Fruit fly (Drosophila melanogaster) whole organism, wandering third instar larva: ENCODE data around the gene zye.

Experiments
- Abd-B ChIP-seq: fragments of >200 bp; optimal IDR thresholded peaks from 2 replicates; lab custom pipeline; 2017; ENCODE audit warnings: missing biosample characterization, missing genetic modification characterization
- CG32264 ChIP-seq: fragments of 200-800 bp; sonication (Bioruptor generic); optimal IDR thresholded peaks from 2 replicates; lab custom pipeline; 2016; ENCODE audit warnings: missing biosample characterization, missing genetic modification characterization
- CG9705 ChIP-seq: fragments of 200-800 bp; sonication (Bioruptor generic); optimal IDR thresholded peaks from 2 replicates; lab custom pipeline; 2018; ENCODE audit warnings: missing biosample characterization, mild to moderate bottlenecking, missing genetic modification characterization
- CrebA ChIP-seq: fragments of 200-800 bp; sonication (Bioruptor generic); optimal IDR thresholded peaks from 2 replicates; lab custom pipeline; 2016; ENCODE audit warnings: missing biosample characterization, mild to moderate bottlenecking, missing genetic modification characterization, borderline replicate concordance
- Dfd ChIP-seq: fragments of >200 bp; optimal IDR thresholded peaks from 2 replicates; lab custom pipeline; 2017; ENCODE audit warnings: missing biosample characterization, missing genetic modification characterization
- Dif ChIP-seq: fragments of 200-275, 200-300 bp; sonication (Bioruptor generic); optimal IDR thresholded peaks from 2 replicates; lab custom pipeline; 2018; ENCODE audit warnings: missing biosample characterization, missing genetic modification characterization; ENCODE audit not compliant: partially characterized antibody
- GATAd ChIP-seq: sonication (Bioruptor generic); optimal IDR thresholded peaks from 2 replicates; lab custom pipeline; 2016; ENCODE audit warnings: missing biosample characterization, missing genetic modification characterization
- HLH106 ChIP-seq: fragments of 200-800 bp; optimal IDR thresholded peaks from 3 replicates; lab custom pipeline; 2019; ENCODE audit warnings: missing biosample characterization, mild to moderate bottlenecking, missing genetic modification characterization, moderate library complexity
- Hnf4 ChIP-seq: fragments of 200-800 bp; sonication (Bioruptor generic); optimal IDR thresholded peaks from 2 replicates; lab custom pipeline; 2016; ENCODE audit warnings: missing biosample characterization, mild to moderate bottlenecking, missing genetic modification characterization
- Hr78 ChIP-seq: fragments of >200 bp; optimal IDR thresholded peaks from 2 replicates; lab custom pipeline; 2017; ENCODE audit warnings: missing biosample characterization, missing genetic modification characterization
- Hr83 ChIP-seq: fragments of 200-300 bp; sonication (Bioruptor generic); optimal IDR thresholded peaks from 2 replicates; lab custom pipeline; 2016; ENCODE audit warnings: missing biosample characterization, mild to moderate bottlenecking, missing genetic modification characterization, moderate library complexity; ENCODE audit not compliant: poor library complexity, severe bottlenecking
- Jra ChIP-seq: sonication (Bioruptor generic); optimal IDR thresholded peaks from 2 replicates; lab custom pipeline; 2016; ENCODE audit warnings: missing biosample characterization, missing genetic modification characterization
- Mio ChIP-seq: sonication (Bioruptor generic); optimal IDR thresholded peaks from 2 replicates; lab custom pipeline; 2016; ENCODE audit warnings: missing biosample characterization, missing genetic modification characterization
- Myc ChIP-seq: fragments of >200 bp; optimal IDR thresholded peaks from 2 replicates; lab custom pipeline; 2017
- N ChIP-seq: fragments of >200 bp; optimal IDR thresholded peaks from 2 replicates; lab custom pipeline; 2018; ENCODE audit warnings: missing biosample characterization, missing external identifiers, missing genetic modification characterization
- OdsH ChIP-seq: fragments of 200-800 bp; sonication (Bioruptor generic); optimal IDR thresholded peaks from 2 replicates; lab custom pipeline; 2016; ENCODE audit warnings: missing biosample characterization, mild to moderate bottlenecking, missing genetic modification characterization
- Rel ChIP-seq, 2 experiments: fragments of 200-800 bp; sonication (Bioruptor generic) in 1 of 2; optimal IDR thresholded peaks; 2 replicates in 1 of 2; 3 replicates in 1 of 2; lab custom pipeline; 2016 to 2019; ENCODE audit warnings: mild to moderate bottlenecking in 2 of 2, missing biosample characterization in 2 of 2, missing genetic modification characterization in 2 of 2, moderate library complexity in 1 of 2
- Sp1 ChIP-seq: fragments of 200-800 bp; sonication (Bioruptor generic); optimal IDR thresholded peaks from 3 replicates; lab custom pipeline; 2019; ENCODE audit warnings: missing biosample characterization, mild to moderate bottlenecking, missing genetic modification characterization, moderate library complexity
- Vsx2 ChIP-seq: fragments of 200-300, 225-300 bp; sonication (Bioruptor generic); optimal IDR thresholded peaks from 2 replicates; lab custom pipeline; 2018; ENCODE audit warnings: missing biosample characterization, missing genetic modification characterization; ENCODE audit not compliant: partially characterized antibody
- br ChIP-seq: fragments of 200-800 bp; sonication (Bioruptor generic); optimal IDR thresholded peaks from 2 replicates; lab custom pipeline; 2016; ENCODE audit warnings: missing biosample characterization, missing genetic modification characterization
- brk ChIP-seq: fragments of 200-800 bp; sonication (Bioruptor generic); optimal IDR thresholded peaks from 2 replicates; lab custom pipeline; 2016; ENCODE audit warnings: missing biosample characterization, mild to moderate bottlenecking, missing genetic modification characterization
- dl ChIP-seq, 2 experiments: fragments of 175-275, 200-275 bp in 1 of 2; fragments of 200-275 bp in 1 of 2; sonication (Bioruptor generic); optimal IDR thresholded peaks; lab custom pipeline; 2018; ENCODE audit warnings: mild to moderate bottlenecking in 2 of 2, missing biosample characterization in 2 of 2, missing genetic modification characterization in 2 of 2, moderate library complexity in 2 of 2; ENCODE audit not compliant: partially characterized antibody in 2 of 2, insufficient read depth in 1 of 2
- dmrt93B ChIP-seq: fragments of 200-800 bp; sonication (Bioruptor generic); optimal IDR thresholded peaks from 2 replicates; lab custom pipeline; 2018; ENCODE audit warnings: missing biosample characterization, mild to moderate bottlenecking, missing genetic modification characterization
- dsf ChIP-seq: sonication (Bioruptor generic); optimal IDR thresholded peaks from 2 replicates; lab custom pipeline; 2016; ENCODE audit warnings: missing biosample characterization, missing genetic modification characterization, borderline replicate concordance
- ey ChIP-seq: fragments of 200-800 bp; sonication (Bioruptor generic); optimal IDR thresholded peaks from 2 replicates; lab custom pipeline; 2016; ENCODE audit warnings: missing biosample characterization, missing genetic modification characterization
- foxo ChIP-seq, 2 experiments: fragments of 200-800 bp; sonication (Bioruptor generic); optimal IDR thresholded peaks; 2 replicates in 1 of 2; 3 replicates in 1 of 2; lab custom pipeline; 2016 to 2017; ENCODE audit warnings: missing biosample characterization in 2 of 2, missing genetic modification characterization in 2 of 2
- fru ChIP-seq: fragments of 200-800 bp; sonication (Bioruptor generic); optimal IDR thresholded peaks from 3 replicates; lab custom pipeline; 2016; ENCODE audit warnings: missing biosample characterization, mild to moderate bottlenecking, missing genetic modification characterization
- h ChIP-seq: fragments of 200-800 bp; sonication (Bioruptor generic); optimal IDR thresholded peaks from 3 replicates; lab custom pipeline; 2016; ENCODE audit warnings: missing biosample characterization, mild to moderate bottlenecking, missing genetic modification characterization
- jim ChIP-seq: fragments of 175-275, 200-325 bp; sonication (Bioruptor generic); optimal IDR thresholded peaks from 2 replicates; lab custom pipeline; 2016; ENCODE audit warnings: missing biosample characterization, mild to moderate bottlenecking, missing genetic modification characterization
- lola ChIP-seq: fragments of >200 bp; optimal IDR thresholded peaks from 2 replicates; lab custom pipeline; 2017; ENCODE audit warnings: missing biosample characterization, missing genetic modification characterization
- pan ChIP-seq: fragments of >200 bp; optimal IDR thresholded peaks from 2 replicates; lab custom pipeline; 2017
- psq ChIP-seq: fragments of 200-800 bp; sonication (Bioruptor generic); optimal IDR thresholded peaks from 3 replicates; lab custom pipeline; 2017; ENCODE audit warnings: missing biosample characterization, mild to moderate bottlenecking, missing genetic modification characterization, moderate library complexity
- rgr ChIP-seq: fragments of 200-800 bp; sonication (Bioruptor generic); optimal IDR thresholded peaks from 3 replicates; lab custom pipeline; 2016; ENCODE audit warnings: missing biosample characterization, mild to moderate bottlenecking, missing genetic modification characterization
- sage ChIP-seq: fragments of 200-800 bp; sonication (Bioruptor generic); optimal IDR thresholded peaks from 2 replicates; lab custom pipeline; 2016; ENCODE audit warnings: missing biosample characterization, mild to moderate bottlenecking, missing genetic modification characterization
- sv ChIP-seq: fragments of 200-800 bp; sonication (Bioruptor generic); optimal IDR thresholded peaks from 3 replicates; lab custom pipeline; 2016; ENCODE audit warnings: missing biosample characterization, missing genetic modification characterization
- tai ChIP-seq: sonication (Bioruptor generic); optimal IDR thresholded peaks from 2 replicates; lab custom pipeline; 2016; ENCODE audit warnings: missing biosample characterization, missing genetic modification characterization
- usp ChIP-seq: fragments of >200 bp; optimal IDR thresholded peaks from 2 replicates; lab custom pipeline; 2017; ENCODE audit warnings: missing biosample characterization, missing genetic modification characterization
- woc ChIP-seq: sonication (Bioruptor generic); optimal IDR thresholded peaks from 2 replicates; lab custom pipeline; 2016; ENCODE audit warnings: missing biosample characterization, mild to moderate bottlenecking, missing genetic modification characterization

Gene zye

DNA sequence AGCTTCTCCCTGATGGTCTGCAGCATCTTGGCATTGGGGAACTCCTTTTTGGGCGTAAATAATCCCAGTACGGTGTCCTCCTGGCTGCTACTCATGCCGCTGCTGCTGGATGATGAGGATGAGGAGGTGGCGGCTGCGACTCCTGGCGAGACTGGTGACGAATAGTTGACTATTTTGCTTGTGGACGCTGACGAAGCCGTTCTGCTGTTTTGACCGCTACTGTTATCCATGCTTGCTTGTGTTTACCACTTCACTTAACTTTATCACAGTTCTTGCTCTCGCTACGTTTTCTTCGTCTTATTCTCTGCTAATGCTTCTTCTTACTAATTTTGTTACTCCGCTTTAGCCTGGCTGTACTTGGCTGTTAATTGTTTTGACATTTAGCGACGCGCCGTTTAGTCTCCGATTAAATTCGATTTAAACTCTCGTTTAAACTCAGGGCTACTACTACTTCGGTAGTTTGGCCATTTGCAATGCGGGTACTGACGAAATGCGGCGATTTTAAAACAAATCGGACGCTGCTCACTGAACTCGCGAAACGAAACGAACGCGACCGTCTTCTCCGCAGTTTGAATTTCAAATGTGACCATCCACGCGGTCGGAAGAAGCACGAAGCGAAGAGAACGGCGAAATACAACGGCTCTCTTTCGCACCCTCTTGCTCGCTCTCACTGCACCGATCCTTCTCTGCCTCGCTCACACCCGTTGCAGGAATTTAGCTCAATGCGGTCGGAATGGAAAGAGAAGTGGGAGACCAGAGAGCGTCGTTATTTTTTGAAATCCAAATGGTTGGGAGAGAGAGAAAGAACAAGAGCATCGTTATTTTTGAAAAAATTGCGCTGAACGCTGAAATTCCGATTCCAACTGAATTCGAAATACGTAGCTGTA is 12.1 kb upstream of the zye start, which contains the start of gene trbl:
TSS of gene trbl (minus strand) at position 584 of the 887 bp plus-strand sequence.
- TF ChIP-seq Hr83, result peak; percentile 54
- no peak for TF ChIP-seq ey (GFP tag; lab: Kevin White, UChicago)
- TF ChIP-seq dl (GFP tag; optimal IDR thresholded peaks at IDR 0.05; lab: Kevin White, UChicago; ENCODE audit: insufficient read depth in 1 of 2, partially characterized antibody in 2 of 2), result peak; percentile 88 to 95
- peak; percentile 97 for TF ChIP-seq Dif (GFP tag; lab: Kevin White, UChicago)
- no peak for TF ChIP-seq Mio (GFP tag; lab: Kevin White, UChicago)
- TF ChIP-seq Vsx2 (GFP tag; lab: Kevin White, UChicago), result peak; percentile 87
- peak; percentile 33 for TF ChIP-seq rgr (GFP tag; lab: Kevin White, UChicago)
- no peak for TF ChIP-seq CG9705 (GFP tag; lab: Kevin White, UChicago)
- no peak for TF ChIP-seq Rel (GFP tag; optimal IDR thresholded peaks at IDR 0.05; lab: Kevin White, UChicago)
- TF ChIP-seq Rel (tag; optimal IDR thresholded peaks at IDR 0.05; lab: Kevin White, UChicago), result peak; percentile 16
- TF ChIP-seq Sp1, result peak; percentile 44
- peak; percentile 42 for TF ChIP-seq fru (GFP tag; lab: Kevin White, UChicago)
- no peak for TF ChIP-seq sage
- TF ChIP-seq psq (GFP tag; lab: Kevin White, UChicago), result peak; percentile 99

DNA sequence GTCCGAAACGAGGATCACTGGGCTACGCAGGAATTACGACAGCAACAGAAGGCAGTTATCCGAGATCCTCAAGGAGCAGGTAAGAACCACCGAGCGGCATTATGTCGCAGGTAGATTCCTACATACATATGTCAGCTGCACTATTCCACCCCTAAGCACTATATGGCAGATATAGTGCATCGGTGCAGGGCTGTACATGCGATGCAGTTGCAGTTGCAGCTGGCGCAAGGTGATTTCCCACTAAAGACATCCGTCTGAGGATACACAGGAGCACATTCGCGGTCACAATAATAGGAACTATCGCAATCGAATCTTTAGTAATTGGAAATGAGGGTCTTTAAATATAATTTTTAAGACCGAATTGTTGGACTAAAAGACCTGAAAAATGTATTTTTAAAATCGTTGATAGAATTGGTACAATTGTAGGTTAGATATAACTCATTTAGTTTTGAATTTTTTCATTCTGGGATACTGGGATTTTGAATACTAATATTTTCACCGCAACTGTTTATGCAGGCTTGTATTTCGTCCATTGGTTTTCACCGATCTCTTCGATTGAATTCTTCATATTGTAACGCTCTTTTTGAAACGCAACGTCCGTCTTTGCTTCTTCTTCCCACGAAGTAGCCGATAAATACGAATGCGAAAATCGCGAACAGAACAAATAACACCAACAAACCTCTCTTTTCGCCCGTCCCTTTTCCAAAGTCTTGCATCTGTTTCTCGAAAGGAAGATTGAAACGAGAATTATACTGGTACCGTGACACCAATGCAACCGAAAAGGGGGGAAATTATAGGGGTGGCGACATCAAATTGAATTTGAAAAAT is 10.5 kb upstream of the zye start:
- peak; percentile 75 for TF ChIP-seq h (GFP tag; lab: Kevin White, UChicago)
- TF ChIP-seq dl (GFP tag; optimal IDR thresholded peaks at IDR 0.05; lab: Kevin White, UChicago; ENCODE audit: insufficient read depth in 1 of 2, partially characterized antibody in 2 of 2), result no peak
- no peak for TF ChIP-seq Myc
- peak; percentile 22 for TF ChIP-seq dmrt93B (GFP tag; lab: Kevin White, UChicago)
- no peak for TF ChIP-seq Dfd (GFP tag; lab: Kevin White, UChicago)
- TF ChIP-seq Dif (GFP tag; lab: Kevin White, UChicago), result peak; percentile 9
- peak; percentile 55 for TF ChIP-seq Jra
- peak in 1 of 2 experiments; percentile 61 for TF ChIP-seq foxo (GFP tag; optimal IDR thresholded peaks at IDR 0.05; lab: Kevin White, UChicago)
- no peak for TF ChIP-seq usp (GFP tag; lab: Kevin White, UChicago)
- no peak for TF ChIP-seq jim (GFP tag; lab: Kevin White, UChicago)
- TF ChIP-seq lola (GFP tag; lab: Kevin White, UChicago), result no peak
- peak; percentile 71 for TF ChIP-seq ey (GFP tag; lab: Kevin White, UChicago)
- TF ChIP-seq psq (GFP tag; lab: Kevin White, UChicago), result peak; percentile 93
- no peak for TF ChIP-seq CrebA (GFP tag; lab: Kevin White, UChicago)
- peak; percentile 49 for TF ChIP-seq brk
- peak; percentile 58 for TF ChIP-seq Rel (GFP tag; optimal IDR thresholded peaks at IDR 0.05; lab: Kevin White, UChicago)
- peak; percentile 50 for TF ChIP-seq Rel (tag; optimal IDR thresholded peaks at IDR 0.05; lab: Kevin White, UChicago)
- TF ChIP-seq tai, result peak; percentile 19
- TF ChIP-seq sage, result no peak
- no peak for TF ChIP-seq N (GFP tag; lab: Kevin White, UChicago)
- TF ChIP-seq Hr78 (GFP tag; lab: Kevin White, UChicago), result no peak
- peak; percentile 51 for TF ChIP-seq rgr (GFP tag; lab: Kevin White, UChicago)
- TF ChIP-seq Sp1, result peak; percentile 79
- TF ChIP-seq sv (GFP tag; lab: Kevin White, UChicago), result no peak
- peak; percentile 54 for TF ChIP-seq CG32264 (GFP tag; lab: Kevin White, UChicago)
- no peak for TF ChIP-seq pan (lab: Kevin White, UChicago)
- peak; percentile 78 for TF ChIP-seq HLH106 (tag; lab: Kevin White, UChicago)
- no peak for TF ChIP-seq Hr83
- peak; percentile 66 for TF ChIP-seq br (GFP tag; lab: Kevin White, UChicago)
- peak; percentile 52 for TF ChIP-seq Hnf4 (GFP tag; lab: Kevin White, UChicago)
- TF ChIP-seq CG9705 (GFP tag; lab: Kevin White, UChicago), result peak; percentile 40
- no peak for TF ChIP-seq dsf (GFP tag; lab: Kevin White, UChicago)
- TF ChIP-seq woc (GFP tag; lab: Kevin White, UChicago), result peak; percentile 44
- TF ChIP-seq fru (GFP tag; lab: Kevin White, UChicago), result peak; percentile 60
- no peak for TF ChIP-seq GATAd (GFP tag; lab: Kevin White, UChicago)
- TF ChIP-seq OdsH (GFP tag; lab: Kevin White, UChicago), result peak; percentile 68
- no peak for TF ChIP-seq Vsx2 (GFP tag; lab: Kevin White, UChicago)
- TF ChIP-seq Abd-B (GFP tag; lab: Kevin White, UChicago), result no peak
- no peak for TF ChIP-seq Mio (GFP tag; lab: Kevin White, UChicago)
